Fruit fly (Drosophila melanogaster) whole organism, embryonic: ENCODE data around the gene CRAT.
A peak's percentile ranks its signal among the peaks of the same experiment; 100 is the strongest.

ENCODE experiments used
- Asciz ChIP-seq: fragments of 200-800 bp; sonication (Bioruptor generic); optimal IDR thresholded peaks from 2 replicates; lab custom pipeline; 2017; ENCODE audit warnings: missing biosample characterization, mild to moderate bottlenecking, missing genetic modification characterization, missing genetic modification reagents
- B-H2 ChIP-seq: fragments of 200-800 bp; sonication (Bioruptor generic); optimal IDR thresholded peaks from 2 replicates; lab custom pipeline; 2018; ENCODE audit warnings: missing biosample characterization, mild to moderate bottlenecking, missing genetic modification characterization
- CG10654 ChIP-seq: fragments of 200-800 bp; sonication (Bioruptor generic); optimal IDR thresholded peaks from 2 replicates; lab custom pipeline; 2016; ENCODE audit warnings: missing biosample characterization, missing genetic modification characterization
- CG11398 ChIP-seq: fragments of 200-800 bp; sonication (Bioruptor generic); optimal IDR thresholded peaks from 2 replicates; lab custom pipeline; 2016; ENCODE audit warnings: missing biosample characterization, missing genetic modification characterization
- CG11560 ChIP-seq: fragments of 200-800 bp; sonication (Bioruptor generic); IDR thresholded peaks from 3 replicates; pipeline ENCODE4 v1.3.6; 2022; ENCODE audit warnings: missing biosample characterization, missing genetic modification characterization
- CG11723 ChIP-seq: fragments of 200-800 bp; sonication (Bioruptor generic); optimal IDR thresholded peaks from 2 replicates; lab custom pipeline; 2017; ENCODE audit warnings: missing biosample characterization, mild to moderate bottlenecking, missing genetic modification characterization
- CG12391 ChIP-seq: fragments of 200-800 bp; sonication (Bioruptor generic); optimal IDR thresholded peaks from 3 replicates; lab custom pipeline; 2018; ENCODE audit warnings: missing biosample characterization, mild to moderate bottlenecking, missing genetic modification characterization, moderate library complexity
- CG12659 ChIP-seq: fragments of 200-800 bp; sonication (Bioruptor generic); optimal IDR thresholded peaks from 3 replicates; lab custom pipeline; 2017; ENCODE audit warnings: mild to moderate bottlenecking, missing biosample characterization, missing genetic modification reagents, missing genetic modification characterization
- CG13894 ChIP-seq: fragments of 200-800 bp; sonication (Bioruptor generic); optimal IDR thresholded peaks from 3 replicates; lab custom pipeline; 2018; ENCODE audit warnings: missing biosample characterization, mild to moderate bottlenecking, missing genetic modification characterization, moderate library complexity
- CG15011 ChIP-seq: fragments of 200-800 bp; sonication (Bioruptor generic); optimal IDR thresholded peaks from 3 replicates; lab custom pipeline; 2018; ENCODE audit warnings: missing biosample characterization, mild to moderate bottlenecking, missing genetic modification characterization
- CG1602 ChIP-seq: fragments of 200-800 bp; sonication (Bioruptor generic); optimal IDR thresholded peaks from 3 replicates; lab custom pipeline; 2016; ENCODE audit warnings: missing biosample characterization, missing genetic modification characterization
- CG17186 ChIP-seq: fragments of 200-800 bp; sonication (Bioruptor generic); optimal IDR thresholded peaks from 3 replicates; lab custom pipeline; 2017; ENCODE audit warnings: missing biosample characterization, missing genetic modification reagents, missing genetic modification characterization
- CG17385 ChIP-seq: fragments of 200-800 bp; sonication (Bioruptor generic); optimal IDR thresholded peaks from 3 replicates; lab custom pipeline; 2018; ENCODE audit warnings: missing biosample characterization, mild to moderate bottlenecking, missing genetic modification characterization
- CG18476 ChIP-seq: fragments of 200-800 bp; sonication (Bioruptor generic); optimal IDR thresholded peaks from 2 replicates; lab custom pipeline; 2016; ENCODE audit warnings: missing biosample characterization, mild to moderate bottlenecking, missing genetic modification characterization
- CG30431 ChIP-seq: fragments of 200-800 bp; sonication (Bioruptor generic); optimal IDR thresholded peaks from 2 replicates; lab custom pipeline; 2017; ENCODE audit warnings: missing biosample characterization, missing genetic modification characterization
- CG3838 ChIP-seq: fragments of 200-800 bp; sonication (Bioruptor generic); optimal IDR thresholded peaks from 3 replicates; lab custom pipeline; 2016; ENCODE audit warnings: missing biosample characterization, missing genetic modification characterization
- CG4854 ChIP-seq: fragments of 200-800 bp; sonication (Bioruptor generic); optimal IDR thresholded peaks from 2 replicates; lab custom pipeline; 2016; ENCODE audit warnings: missing biosample characterization, missing genetic modification characterization, inconsistent platforms
- CG8359 ChIP-seq: fragments of 200-800 bp; sonication (Bioruptor generic); optimal IDR thresholded peaks from 2 replicates; lab custom pipeline; 2017; ENCODE audit warnings: missing biosample characterization, mild to moderate bottlenecking, missing genetic modification characterization, borderline replicate concordance
- CG9215 ChIP-seq: fragments of 200-800 bp; sonication (Bioruptor generic); IDR thresholded peaks from 2 replicates; pipeline ENCODE4 v1.3.6; 2022; ENCODE audit warnings: missing biosample characterization, missing genetic modification characterization
- Chrac-16 ChIP-seq: fragments of 200-800 bp; sonication (Bioruptor generic); optimal IDR thresholded peaks from 3 replicates; lab custom pipeline; 2016; ENCODE audit warnings: missing biosample characterization, missing genetic modification characterization
- CoRest ChIP-seq: fragments of 200-800 bp; sonication (Bioruptor generic); optimal IDR thresholded peaks from 3 replicates; lab custom pipeline; 2018; ENCODE audit warnings: missing biosample characterization, mild to moderate bottlenecking, missing genetic modification characterization, moderate library complexity
- D ChIP-seq, 2 experiments: fragments of 200-800 bp in 1 of 2; fragments of >200 bp in 1 of 2; sonication (Bioruptor generic) in 1 of 2; optimal IDR thresholded peaks; 2 replicates in 1 of 2; 3 replicates in 1 of 2; lab custom pipeline; 2017; ENCODE audit warnings: mild to moderate bottlenecking in 1 of 2, missing biosample characterization in 1 of 2, missing genetic modification characterization in 1 of 2, missing genetic modification reagents in 1 of 2
- Dip3 ChIP-seq: fragments of 200-800 bp; sonication (Bioruptor generic); optimal IDR thresholded peaks from 3 replicates; lab custom pipeline; 2016; ENCODE audit warnings: missing biosample characterization, missing genetic modification characterization
- Dll ChIP-seq: fragments of 200-800 bp; sonication (Bioruptor generic); IDR thresholded peaks from 4 replicates; pipeline ENCODE4 v1.3.6; 2022; ENCODE audit warnings: missing biosample characterization, missing genetic modification characterization; ENCODE audit not compliant: partially characterized antibody
- Drgx ChIP-seq: fragments of 200-800 bp; sonication (Bioruptor generic); IDR thresholded peaks from 2 replicates; pipeline ENCODE4 v1.3.6; 2022; ENCODE audit warnings: missing biosample characterization, missing genetic modification characterization
- Fer1 ChIP-seq: fragments of 200-800 bp; sonication (Bioruptor generic); optimal IDR thresholded peaks from 2 replicates; lab custom pipeline; 2017; ENCODE audit warnings: missing biosample characterization, mild to moderate bottlenecking, missing genetic modification characterization
- HHEX ChIP-seq: fragments of 200-800 bp; sonication (Bioruptor generic); optimal IDR thresholded peaks from 3 replicates; lab custom pipeline; 2017; ENCODE audit warnings: missing biosample characterization, mild to moderate bottlenecking, missing genetic modification characterization, missing genetic modification reagents
- HLH3B ChIP-seq: fragments of 200-800 bp; sonication (Bioruptor generic); IDR thresholded peaks from 2 replicates; pipeline ENCODE4 v1.3.6; 2022; ENCODE audit warnings: missing biosample characterization, missing genetic modification characterization
- HLH4C ChIP-seq: fragments of 200-800 bp; sonication (Bioruptor generic); IDR thresholded peaks from 3 replicates; pipeline ENCODE4 v1.3.6; 2022; ENCODE audit warnings: missing biosample characterization, missing genetic modification characterization; ENCODE audit not compliant: partially characterized antibody
- Hr39 ChIP-seq: fragments of >200 bp; optimal IDR thresholded peaks from 2 replicates; lab custom pipeline; 2017
- Hsf ChIP-seq: fragments of 200-800 bp; sonication (Bioruptor generic); optimal IDR thresholded peaks from 3 replicates; lab custom pipeline; 2016; ENCODE audit warnings: missing biosample characterization, missing genetic modification characterization
- MESR4 ChIP-seq: fragments of 200-800 bp; sonication (Bioruptor generic); optimal IDR thresholded peaks from 2 replicates; lab custom pipeline; 2018; ENCODE audit warnings: missing biosample characterization, mild to moderate bottlenecking, missing genetic modification characterization, moderate library complexity
- Nf-YC ChIP-seq: fragments of 200-800 bp; optimal IDR thresholded peaks from 3 replicates; lab custom pipeline; 2019; ENCODE audit warnings: missing biosample characterization, mild to moderate bottlenecking, missing genetic modification characterization, moderate library complexity
- Stat92E ChIP-seq, 3 experiments: fragments of >200 bp in 2 of 3; fragments of 200-800 bp in 1 of 3; sonication (Bioruptor generic) in 1 of 3; optimal IDR thresholded peaks; 2 replicates each; lab custom pipeline; 2017 to 2019; ENCODE audit warnings: missing biosample characterization in 3 of 3, missing genetic modification characterization in 3 of 3, mild to moderate bottlenecking in 1 of 3, moderate library complexity in 1 of 3
- Usf ChIP-seq: fragments of 200-800 bp; sonication (Bioruptor generic); optimal IDR thresholded peaks from 2 replicates; lab custom pipeline; 2017; ENCODE audit warnings: missing genotype, missing biosample characterization, missing genetic modification characterization
- aop ChIP-seq: fragments of 200-800 bp; sonication (Bioruptor generic); IDR thresholded peaks from 2 replicates; pipeline ENCODE4 v1.3.6; 2022; ENCODE audit warnings: missing biosample characterization, missing genetic modification characterization
- bsh ChIP-seq, 2 experiments: fragments of 200-800 bp; sonication (Bioruptor generic); optimal IDR thresholded peaks; 2 replicates each; lab custom pipeline; 2017 to 2018; ENCODE audit warnings: mild to moderate bottlenecking in 2 of 2, missing biosample characterization in 2 of 2, missing genetic modification characterization in 2 of 2, moderate library complexity in 1 of 2
- crol ChIP-seq: fragments of 200-800 bp; sonication (Bioruptor generic); IDR thresholded peaks from 2 replicates; pipeline ENCODE4 v1.3.6; 2022; ENCODE audit warnings: missing biosample characterization, missing genetic modification characterization
- fu2 ChIP-seq: fragments of 200-800 bp; sonication (Bioruptor generic); optimal IDR thresholded peaks from 2 replicates; lab custom pipeline; 2016; ENCODE audit warnings: missing biosample characterization, missing genetic modification characterization
- jigr1 ChIP-seq: fragments of 200-800 bp; sonication (Bioruptor generic); IDR thresholded peaks from 3 replicates; pipeline ENCODE4 v1.3.6; 2022; ENCODE audit warnings: missing biosample characterization, missing genetic modification characterization
- jumu ChIP-seq: fragments of 200-800 bp; sonication (Bioruptor generic); optimal IDR thresholded peaks from 3 replicates; lab custom pipeline; 2016; ENCODE audit warnings: missing biosample characterization, missing genetic modification characterization
- onecut ChIP-seq: fragments of 200-800 bp; sonication (Bioruptor generic); IDR thresholded peaks from 2 replicates; pipeline ENCODE4 v1.3.6; 2022; ENCODE audit warnings: missing biosample characterization, missing genetic modification characterization
- peb ChIP-seq: fragments of 200-800 bp; sonication (Bioruptor generic); IDR thresholded peaks from 2 replicates; pipeline ENCODE4 v1.3.6; 2022; ENCODE audit warnings: missing biosample characterization, missing genetic modification characterization
- phol ChIP-seq: fragments of 200-800 bp; sonication (Bioruptor generic); optimal IDR thresholded peaks from 3 replicates; lab custom pipeline; 2018; ENCODE audit warnings: missing biosample characterization, mild to moderate bottlenecking, missing genetic modification characterization, moderate library complexity
- run ChIP-seq: fragments of 200-800 bp; sonication (Bioruptor generic); optimal IDR thresholded peaks from 3 replicates; lab custom pipeline; 2018; ENCODE audit warnings: missing biosample characterization, mild to moderate bottlenecking, missing genetic modification characterization
- slp2 ChIP-seq: fragments of 200-800 bp; sonication (Bioruptor generic); optimal IDR thresholded peaks from 2 replicates; lab custom pipeline; 2016; ENCODE audit warnings: missing biosample characterization, missing genetic modification characterization
- tin ChIP-seq: fragments of 200-800 bp; sonication (Bioruptor generic); optimal IDR thresholded peaks from 3 replicates; lab custom pipeline; 2016; ENCODE audit warnings: missing biosample characterization, missing genetic modification characterization
- unc-4 ChIP-seq: fragments of 200-800 bp; sonication (Bioruptor generic); IDR thresholded peaks from 2 replicates; pipeline ENCODE4 v1.3.6; 2022; ENCODE audit warnings: missing biosample characterization, missing genetic modification characterization; ENCODE audit not compliant: partially characterized antibody
- usp ChIP-seq: fragments of >200 bp; optimal IDR thresholded peaks from 2 replicates; lab custom pipeline; 2017; ENCODE audit warnings: missing biosample characterization, missing genetic modification characterization
- z ChIP-seq: fragments of 200-800 bp; sonication (Bioruptor generic); IDR thresholded peaks from 3 replicates; pipeline ENCODE4 v1.3.6; 2022; ENCODE audit warnings: missing biosample characterization, missing genetic modification characterization
- zfh1 ChIP-seq: fragments of 200-800 bp; sonication (Bioruptor generic); IDR thresholded peaks from 3 replicates; pipeline ENCODE4 v1.3.6; 2022; ENCODE audit warnings: missing biosample characterization, missing genetic modification characterization

CRAT gene

dm6 chr3R:6350755-6351154 is 25.1 kb downstream of the CRAT start, which contains the start of gene Pak (continued):
- TF ChIP-seq Asciz (GFP tag; lab: Kevin White, UChicago), result no peak
- no peak for TF ChIP-seq CG30431 (GFP tag; lab: Kevin White, UChicago)
- TF ChIP-seq unc-4, result peak; percentile 94
- peak; percentile 94 for TF ChIP-seq Dll (GFP tag; lab: Robert Waterston, UW)
- no peak for TF ChIP-seq CG8359 (GFP tag; lab: Kevin White, UChicago)
- no peak for TF ChIP-seq CG17385
- TF ChIP-seq CG18476 (GFP tag; lab: Kevin White, UChicago), result no peak
- TF ChIP-seq CG11723, result no peak
- TF ChIP-seq CG12391 (tag; lab: Kevin White, UChicago), result no peak
- no peak for TF ChIP-seq crol (GFP tag; lab: Robert Waterston, UW)
- peak; percentile 90 for TF ChIP-seq HLH4C (GFP tag; lab: Robert Waterston, UW)
- TF ChIP-seq Hr39 (lab: Kevin White, UChicago), result no peak
- TF ChIP-seq MESR4 (GFP tag; lab: Kevin White, UChicago), result peak; percentile 85
- no peak for TF ChIP-seq z (GFP tag; lab: Robert Waterston, UW)
- peak; percentile 25 for TF ChIP-seq CG17186 (GFP tag; lab: Kevin White, UChicago)
- no peak for TF ChIP-seq slp2
- TF ChIP-seq CG13894 (tag; lab: Kevin White, UChicago), result no peak
- no peak for TF ChIP-seq usp
- no peak for TF ChIP-seq jigr1
- peak; percentile 41 for TF ChIP-seq Nf-YC (tag; lab: Kevin White, UChicago)
- TF ChIP-seq peb, result no peak
- TF ChIP-seq Chrac-16, result no peak
- peak; percentile 62 for TF ChIP-seq CG12659 (GFP tag; lab: Kevin White, UChicago)
- TF ChIP-seq CG15011, result no peak
- no peak for TF ChIP-seq tin (GFP tag; lab: Kevin White, UChicago)
- TF ChIP-seq CG4854 (GFP tag; lab: Kevin White, UChicago), result no peak
- TF ChIP-seq Stat92E (GFP tag; optimal IDR thresholded peaks at IDR 0.05; lab: Kevin White, UChicago), result no peak
- TF ChIP-seq CG1602 (GFP tag; lab: Kevin White, UChicago), result no peak
- TF ChIP-seq aop (GFP tag; lab: Robert Waterston, UW), result no peak
- TF ChIP-seq B-H2 (GFP tag; lab: Kevin White, UChicago), result no peak
- TF ChIP-seq Fer1, result no peak
- peak; percentile 1 for TF ChIP-seq jumu
- no peak for TF ChIP-seq CG11398
- TF ChIP-seq CoRest (tag; lab: Kevin White, UChicago), result peak; percentile 55
- TF ChIP-seq Drgx (GFP tag; lab: Robert Waterston, UW), result no peak
- no peak for TF ChIP-seq HLH3B (GFP tag; lab: Robert Waterston, UW)
- TF ChIP-seq bsh (GFP tag; optimal IDR thresholded peaks at IDR 0.05; lab: Kevin White, UChicago), result no peak
- no peak for TF ChIP-seq Hsf (GFP tag; lab: Kevin White, UChicago)
- no peak for TF ChIP-seq Dip3
- peak; percentile 97 for TF ChIP-seq CG11560 (tag; lab: Robert Waterston, UW)
- TF ChIP-seq onecut (GFP tag; lab: Robert Waterston, UW), result no peak
- no peak for TF ChIP-seq D (optimal IDR thresholded peaks at IDR 0.05; lab: Kevin White, UChicago)
- no peak for TF ChIP-seq D (GFP tag; optimal IDR thresholded peaks at IDR 0.05; lab: Kevin White, UChicago)
- no peak for TF ChIP-seq CG10654 (GFP tag; lab: Kevin White, UChicago)
- peak; percentile 57 for TF ChIP-seq phol (tag; lab: Kevin White, UChicago)
- TF ChIP-seq fu2, result no peak
- TF ChIP-seq zfh1, result no peak
- TF ChIP-seq Usf (GFP tag; lab: Kevin White, UChicago), result no peak
- TF ChIP-seq run (tag; lab: Kevin White, UChicago), result no peak
- no peak for TF ChIP-seq CG3838 (GFP tag; lab: Kevin White, UChicago)
- no peak for TF ChIP-seq CG9215 (GFP tag; lab: Robert Waterston, UW)
- TF ChIP-seq HHEX (GFP tag; lab: Kevin White, UChicago), result no peak
